Fruit fly (Drosophila melanogaster) whole organism, embryonic: Measurements from ENCODE around the gene Blos4.

Experiments used
- Abd-B ChIP-seq: fragments of 200-800 bp; sonication (Bioruptor generic); optimal IDR thresholded peaks from 2 replicates; lab custom pipeline; 2018; ENCODE audit warnings: missing biosample characterization, mild to moderate bottlenecking, missing genetic modification characterization, moderate library complexity
- Atf-2 ChIP-seq: fragments of 200-800 bp; sonication (Bioruptor generic); optimal IDR thresholded peaks from 2 replicates; lab custom pipeline; 2016; ENCODE audit warnings: missing biosample characterization, missing genetic modification characterization
- C15 ChIP-seq: fragments of 200-800 bp; sonication (Bioruptor generic); IDR thresholded peaks from 3 replicates; pipeline ENCODE4 v1.3.6; 2022; ENCODE audit warnings: missing biosample characterization, missing genetic modification characterization
- CG10274 ChIP-seq: fragments of 200-800 bp; sonication (Bioruptor generic); optimal IDR thresholded peaks from 3 replicates; lab custom pipeline; 2017; ENCODE audit warnings: missing biosample characterization, mild to moderate bottlenecking, missing genetic modification characterization
- CG11695 ChIP-seq: fragments of 200-800 bp; sonication (Bioruptor generic); IDR thresholded peaks from 3 replicates; pipeline ENCODE4 v1.3.6; 2022; ENCODE audit warnings: missing biosample characterization, missing genetic modification characterization
- CG12219 ChIP-seq: fragments of 200-800 bp; sonication (Bioruptor generic); optimal IDR thresholded peaks from 3 replicates; lab custom pipeline; 2018; ENCODE audit warnings: missing biosample characterization, mild to moderate bottlenecking, missing genetic modification characterization
- CG12391 ChIP-seq: fragments of 200-800 bp; sonication (Bioruptor generic); optimal IDR thresholded peaks from 3 replicates; lab custom pipeline; 2018; ENCODE audit warnings: missing biosample characterization, mild to moderate bottlenecking, missing genetic modification characterization, moderate library complexity
- CG14441 ChIP-seq: fragments of 200-800 bp; sonication (Bioruptor generic); IDR thresholded peaks from 2 replicates; pipeline ENCODE4 v1.3.6; 2022; ENCODE audit warnings: missing biosample characterization, missing genetic modification characterization
- CG14710 ChIP-seq: fragments of 200-800 bp; sonication (Bioruptor generic); optimal IDR thresholded peaks from 3 replicates; lab custom pipeline; 2019; ENCODE audit warnings: missing biosample characterization, mild to moderate bottlenecking, missing genetic modification characterization, moderate library complexity
- CG15696 ChIP-seq: fragments of 200-800 bp; sonication (Bioruptor generic); optimal IDR thresholded peaks from 2 replicates; lab custom pipeline; 2019; ENCODE audit warnings: missing biosample characterization, mild to moderate bottlenecking, missing genetic modification characterization, moderate library complexity
- CG17186 ChIP-seq: fragments of 200-800 bp; sonication (Bioruptor generic); optimal IDR thresholded peaks from 3 replicates; lab custom pipeline; 2017; ENCODE audit warnings: missing biosample characterization, missing genetic modification reagents, missing genetic modification characterization
- CG17328 ChIP-seq: fragments of 200-800 bp; sonication (Bioruptor generic); IDR thresholded peaks from 2 replicates; pipeline ENCODE4 v1.3.6; 2022; ENCODE audit warnings: missing biosample characterization, missing genetic modification characterization
- CG17385 ChIP-seq: fragments of 200-800 bp; sonication (Bioruptor generic); optimal IDR thresholded peaks from 3 replicates; lab custom pipeline; 2018; ENCODE audit warnings: missing biosample characterization, mild to moderate bottlenecking, missing genetic modification characterization
- CG2116 ChIP-seq: fragments of 200-800 bp; sonication (Bioruptor generic); optimal IDR thresholded peaks from 3 replicates; lab custom pipeline; 2018; ENCODE audit warnings: missing biosample characterization, mild to moderate bottlenecking, missing genetic modification characterization
- CG2202 ChIP-seq: fragments of 200-800 bp; sonication (Bioruptor generic); optimal IDR thresholded peaks from 2 replicates; lab custom pipeline; 2018; ENCODE audit warnings: missing biosample characterization, mild to moderate bottlenecking, missing genetic modification characterization
- CG30020 ChIP-seq: fragments of 200-800 bp; optimal IDR thresholded peaks from 2 replicates; lab custom pipeline; 2019; ENCODE audit warnings: missing biosample characterization, mild to moderate bottlenecking, missing genetic modification characterization, moderate library complexity
- CG32532 ChIP-seq: fragments of 200-800 bp; sonication (Bioruptor generic); IDR thresholded peaks from 2 replicates; pipeline ENCODE4 v1.3.6; 2022; ENCODE audit warnings: missing biosample characterization, missing genetic modification characterization
- CG3281 ChIP-seq: fragments of 200-800 bp; sonication (Bioruptor generic); optimal IDR thresholded peaks from 3 replicates; lab custom pipeline; 2017; ENCODE audit warnings: missing biosample characterization, mild to moderate bottlenecking, missing genetic modification characterization
- Camta ChIP-seq: fragments of 200-800 bp; sonication (Bioruptor generic); optimal IDR thresholded peaks from 2 replicates; lab custom pipeline; 2016; ENCODE audit warnings: missing biosample characterization, missing genetic modification characterization
- Dref ChIP-seq: fragments of 200-800 bp; sonication (Bioruptor generic); IDR thresholded peaks from 2 replicates; pipeline ENCODE4 v1.3.6; 2022; ENCODE audit warnings: missing biosample characterization, missing genetic modification characterization
- Fer1 ChIP-seq: fragments of 200-800 bp; sonication (Bioruptor generic); optimal IDR thresholded peaks from 2 replicates; lab custom pipeline; 2017; ENCODE audit warnings: missing biosample characterization, mild to moderate bottlenecking, missing genetic modification characterization
- HHEX ChIP-seq: fragments of 200-800 bp; sonication (Bioruptor generic); optimal IDR thresholded peaks from 3 replicates; lab custom pipeline; 2017; ENCODE audit warnings: missing biosample characterization, mild to moderate bottlenecking, missing genetic modification characterization, missing genetic modification reagents
- Hmr ChIP-seq: fragments of 200-800 bp; sonication (Bioruptor generic); optimal IDR thresholded peaks from 3 replicates; lab custom pipeline; 2017; ENCODE audit warnings: mild to moderate bottlenecking, missing biosample characterization, missing genetic modification reagents, missing genetic modification characterization
- Hr3 ChIP-seq: fragments of 200-800 bp; sonication (Bioruptor generic); optimal IDR thresholded peaks from 3 replicates; lab custom pipeline; 2016; ENCODE audit warnings: missing biosample characterization, missing genetic modification characterization
- Max ChIP-seq: fragments of 200-800 bp; sonication (Bioruptor generic); optimal IDR thresholded peaks from 2 replicates; lab custom pipeline; 2016; ENCODE audit warnings: missing biosample characterization, mild to moderate bottlenecking, missing genetic modification characterization
- Med ChIP-seq: fragments of 200-800 bp; sonication (Bioruptor generic); peaks from one replicate; lab custom pipeline; 2016; ENCODE audit warnings: missing biosample characterization, missing genetic modification characterization, mild to moderate bottlenecking, inconsistent platforms, moderate library complexity
- Meics ChIP-seq: fragments of 200-800 bp; sonication (Bioruptor generic); optimal IDR thresholded peaks from 2 replicates; lab custom pipeline; 2017; ENCODE audit warnings: missing biosample characterization, mild to moderate bottlenecking, missing genetic modification characterization
- Oli ChIP-seq: fragments of 200-800 bp; sonication (Bioruptor generic); optimal IDR thresholded peaks from 2 replicates; lab custom pipeline; 2018; ENCODE audit warnings: missing biosample characterization, mild to moderate bottlenecking, missing genetic modification characterization, moderate library complexity
- Sox100B ChIP-seq: fragments of 200-800 bp; sonication (Bioruptor generic); optimal IDR thresholded peaks from 3 replicates; lab custom pipeline; 2018; ENCODE audit warnings: missing biosample characterization, mild to moderate bottlenecking, missing genetic modification characterization
- Xbp1 ChIP-seq: fragments of 200-800 bp; sonication (Bioruptor generic); optimal IDR thresholded peaks from 3 replicates; lab custom pipeline; 2016; ENCODE audit warnings: missing biosample characterization, mild to moderate bottlenecking, missing genetic modification characterization
- chif ChIP-seq, 2 experiments: fragments of 200-800 bp; sonication (Bioruptor generic); optimal IDR thresholded peaks; 3 replicates each; lab custom pipeline; 2016; ENCODE audit warnings: missing biosample characterization in 2 of 2, missing genetic modification characterization in 2 of 2
- dimm ChIP-seq: fragments of 200-800 bp; sonication (Bioruptor generic); IDR thresholded peaks from 2 replicates; pipeline ENCODE4 v1.3.6; 2022; ENCODE audit warnings: missing biosample characterization, missing genetic modification characterization
- dysf ChIP-seq: fragments of 200-800 bp; sonication (Bioruptor generic); IDR thresholded peaks from 3 replicates; pipeline ENCODE4 v1.3.6; 2022; ENCODE audit warnings: missing biosample characterization, missing genetic modification characterization
- exex ChIP-seq: fragments of 200-800 bp; sonication (Bioruptor generic); optimal IDR thresholded peaks from 4 replicates; lab custom pipeline; 2018; ENCODE audit warnings: missing biosample characterization, mild to moderate bottlenecking, missing genetic modification characterization, moderate library complexity
- lola ChIP-seq, 3 experiments: fragments of >200 bp in 2 of 3; fragments of 200-800 bp in 1 of 3; sonication (Bioruptor generic) in 1 of 3; optimal IDR thresholded peaks; 2 replicates each; lab custom pipeline; 2017 to 2019; ENCODE audit warnings: missing biosample characterization in 3 of 3, missing genetic modification characterization in 3 of 3, mild to moderate bottlenecking in 1 of 3, moderate library complexity in 1 of 3
- odd ChIP-seq: fragments of 200-800 bp; sonication (Bioruptor generic); optimal IDR thresholded peaks from 2 replicates; lab custom pipeline; 2017; ENCODE audit warnings: missing biosample characterization, mild to moderate bottlenecking, missing genetic modification characterization
- pan ChIP-seq, 4 experiments: fragments of >200 bp in 3 of 4; fragments of 200-800 bp in 1 of 4; sonication (Bioruptor generic) in 1 of 4; optimal IDR thresholded peaks in 3 of 4; IDR thresholded peaks in 1 of 4; 2 replicates each; pipeline versions ENCODE4 v1.3.6 to Lab custom; 2017 to 2022; ENCODE audit warnings: missing biosample characterization in 2 of 4, missing genetic modification characterization in 2 of 4, mixed read lengths in 1 of 4
- phol ChIP-seq: fragments of 200-800 bp; sonication (Bioruptor generic); optimal IDR thresholded peaks from 3 replicates; lab custom pipeline; 2018; ENCODE audit warnings: missing biosample characterization, mild to moderate bottlenecking, missing genetic modification characterization, moderate library complexity
- prd ChIP-seq, 3 experiments: fragments of >200 bp in 2 of 3; fragments of 200-800 bp in 1 of 3; sonication (Bioruptor generic) in 1 of 3; optimal IDR thresholded peaks in 2 of 3; IDR thresholded peaks in 1 of 3; 2 replicates in 2 of 3; 3 replicates in 1 of 3; pipeline versions ENCODE4 v1.3.6 to Lab custom; 2017 to 2022; ENCODE audit warnings: missing biosample characterization in 1 of 3, missing genetic modification characterization in 1 of 3
- sc ChIP-seq, 3 experiments: fragments of >200 bp in 2 of 3; fragments of 200-800 bp in 1 of 3; sonication (Bioruptor generic) in 1 of 3; optimal IDR thresholded peaks; 2 replicates in 2 of 3; 3 replicates in 1 of 3; lab custom pipeline; 2017; ENCODE audit warnings: mild to moderate bottlenecking in 1 of 3, missing biosample characterization in 1 of 3, missing genetic modification characterization in 1 of 3, missing genetic modification reagents in 1 of 3
- scrt ChIP-seq: fragments of 200-800 bp; sonication (Bioruptor generic); optimal IDR thresholded peaks from 2 replicates; lab custom pipeline; 2018; ENCODE audit warnings: missing biosample characterization, mild to moderate bottlenecking, missing genetic modification characterization, moderate library complexity
- sd ChIP-seq: fragments of 200-800 bp; sonication (Bioruptor generic); optimal IDR thresholded peaks from 3 replicates; lab custom pipeline; 2018; ENCODE audit warnings: missing biosample characterization, mild to moderate bottlenecking, missing genetic modification characterization, moderate library complexity
- seq ChIP-seq: fragments of 200-800 bp; sonication (Bioruptor generic); IDR thresholded peaks from 2 replicates; pipeline ENCODE4 v1.3.6; 2022; ENCODE audit warnings: missing biosample characterization, missing genetic modification characterization
- sna ChIP-seq: fragments of 200-800 bp; sonication (Bioruptor generic); IDR thresholded peaks from 2 replicates; pipeline ENCODE4 v1.3.6; 2022; ENCODE audit warnings: missing biosample characterization, missing genetic modification characterization; ENCODE audit not compliant: partially characterized antibody
- sob ChIP-seq: fragments of 200-800 bp; sonication (Bioruptor generic); IDR thresholded peaks from 2 replicates; pipeline ENCODE4 v1.3.6; 2022; ENCODE audit warnings: missing biosample characterization, missing genetic modification characterization
- sqz ChIP-seq: fragments of 200-800 bp; sonication (Bioruptor generic); optimal IDR thresholded peaks from 3 replicates; lab custom pipeline; 2018; ENCODE audit warnings: missing biosample characterization, mild to moderate bottlenecking, missing genetic modification characterization
- tap ChIP-seq: fragments of 200-800 bp; optimal IDR thresholded peaks from 3 replicates; lab custom pipeline; 2019; ENCODE audit warnings: missing biosample characterization, mild to moderate bottlenecking, missing genetic modification characterization, moderate library complexity
- vvl ChIP-seq: fragments of 200-800 bp; sonication (Bioruptor generic); IDR thresholded peaks from 2 replicates; pipeline ENCODE4 v1.3.6; 2022; ENCODE audit warnings: missing biosample characterization, missing genetic modification characterization

The Blos4 gene

dm6 chr3L:10843273-10843672 lies 35.6 kb upstream of the Blos4 start:
- peak; percentile 81 for TF ChIP-seq CG14710 (tag; lab: Kevin White, UChicago)
- no peak for TF ChIP-seq sd
- TF ChIP-seq phol (tag; lab: Kevin White, UChicago): peak; percentile 87
- TF ChIP-seq CG30020: peak; percentile 13
- 0 out of 2 replicates have a peak, but pooled peaks have one; percentile 13 for TF ChIP-seq dimm (GFP tag; lab: Robert Waterston, UW)
- TF ChIP-seq odd (GFP tag; lab: Kevin White, UChicago): peak; percentile 44
- peak; percentile 81 for TF ChIP-seq CG15696
- peak; percentile 38 for TF ChIP-seq CG2116 (GFP tag; lab: Kevin White, UChicago)
- peak; percentile 82 for TF ChIP-seq Sox100B
- no peak for TF ChIP-seq seq
- no peak for TF ChIP-seq prd (optimal IDR thresholded peaks at IDR 0.05; lab: Kevin White, UChicago)
- TF ChIP-seq prd (GFP tag; IDR thresholded peaks at IDR 0.05; lab: Robert Waterston, UW): peak; percentile 47; the same call in 2 of the 3 replicates
- peak; percentile 48 for TF ChIP-seq CG2202 (tag; lab: Kevin White, UChicago)
- TF ChIP-seq Meics: peak; percentile 43
- TF ChIP-seq sob (GFP tag; lab: Robert Waterston, UW): no peak
- peak; percentile 6 for TF ChIP-seq Max (GFP tag; lab: Kevin White, UChicago)
- no peak for TF ChIP-seq Dref (GFP tag; lab: Robert Waterston, UW)
- peak; percentile 45 for TF ChIP-seq tap
- peak; percentile 23; the same call in 1 of the 2 replicates for TF ChIP-seq CG17328 (GFP tag; lab: Robert Waterston, UW)
- TF ChIP-seq CG11695: 0 out of 3 replicates have a peak, but pooled peaks have one; percentile 48
- TF ChIP-seq sqz (GFP tag; lab: Kevin White, UChicago): peak; percentile 50
- peak; percentile 37 for TF ChIP-seq Abd-B (GFP tag; lab: Kevin White, UChicago)
- no peak for TF ChIP-seq Atf-2 (GFP tag; lab: Kevin White, UChicago)
- peak; percentile 41 for TF ChIP-seq CG12219
- TF ChIP-seq CG10274 (GFP tag; lab: Kevin White, UChicago): no peak
- peak; percentile 31 for TF ChIP-seq CG3281 (GFP tag; lab: Kevin White, UChicago)
- no peak for TF ChIP-seq CG14441 (GFP tag; lab: Robert Waterston, UW)
- peak; percentile 42 for TF ChIP-seq Med
- no peak for TF ChIP-seq pan (optimal IDR thresholded peaks at IDR 0.05; lab: Kevin White, UChicago)
- TF ChIP-seq pan (GFP tag; optimal IDR thresholded peaks at IDR 0.05 in 1 of 2, IDR thresholded peaks at IDR 0.05 in 1 of 2): peak in 1 of 2 experiments; percentile 49
- peak; percentile 76 for TF ChIP-seq CG12391 (tag; lab: Kevin White, UChicago)
- TF ChIP-seq C15 (GFP tag; lab: Robert Waterston, UW): no peak
- peak; percentile 58 for TF ChIP-seq Oli (tag; lab: Kevin White, UChicago)
- peak; percentile 59 for TF ChIP-seq Hr3 (GFP tag; lab: Kevin White, UChicago)
- TF ChIP-seq lola (GFP tag; optimal IDR thresholded peaks at IDR 0.05; lab: Kevin White, UChicago): peak in 1 of 3 experiments; percentile 93
- peak; percentile 20 for TF ChIP-seq Hmr
- TF ChIP-seq CG17385 (GFP tag; lab: Kevin White, UChicago): peak; percentile 49
- no peak for TF ChIP-seq sna (GFP tag; lab: Robert Waterston, UW)
- TF ChIP-seq dysf (GFP tag; lab: Robert Waterston, UW): peak; percentile 47; the same call in 1 of the 3 replicates
- peak; percentile 39 for TF ChIP-seq scrt
- TF ChIP-seq CG17186 (GFP tag; lab: Kevin White, UChicago): peak; percentile 5
- TF ChIP-seq Camta (GFP tag; lab: Kevin White, UChicago): no peak
- TF ChIP-seq Xbp1 (GFP tag; lab: Kevin White, UChicago): peak; percentile 43
- TF ChIP-seq sc (optimal IDR thresholded peaks at IDR 0.05; lab: Kevin White, UChicago): no peak
- TF ChIP-seq sc (GFP tag; optimal IDR thresholded peaks at IDR 0.05; lab: Kevin White, UChicago): peak; percentile 71
- no peak for TF ChIP-seq CG32532 (GFP tag; lab: Robert Waterston, UW)
- TF ChIP-seq exex (tag; lab: Kevin White, UChicago): no peak
- TF ChIP-seq chif (GFP tag; optimal IDR thresholded peaks at IDR 0.05; lab: Kevin White, UChicago): peak in 1 of 2 experiments; percentile 26
- TF ChIP-seq Fer1 (GFP tag; lab: Kevin White, UChicago): peak; percentile 54
- peak; percentile 38 for TF ChIP-seq HHEX (GFP tag; lab: Kevin White, UChicago)
- TF ChIP-seq vvl (GFP tag; lab: Robert Waterston, UW): peak; percentile 41; the same call in 1 of the 2 replicates
